Fruit fly (Drosophila melanogaster) whole organism, prepupa: Measurements from ENCODE around the gene CG3517.

Experiments
- CG10631 ChIP-seq: fragments of 200-800 bp; sonication (Bioruptor generic); optimal IDR thresholded peaks from 2 replicates; lab custom pipeline; 2016; ENCODE audit warnings: missing biosample characterization, missing genetic modification characterization
- CG10669 ChIP-seq: fragments of 200-800 bp; sonication (Bioruptor generic); optimal IDR thresholded peaks from 3 replicates; lab custom pipeline; 2018; ENCODE audit warnings: missing biosample characterization, mild to moderate bottlenecking, missing genetic modification characterization, moderate library complexity
- CG11762 ChIP-seq: fragments of 200-800 bp; sonication (Bioruptor generic); optimal IDR thresholded peaks from 3 replicates; lab custom pipeline; 2016; ENCODE audit warnings: missing biosample characterization, missing genetic modification characterization; ENCODE audit not compliant: insufficient read depth
- CG11902 ChIP-seq: fragments of 200-800 bp; sonication (Bioruptor generic); optimal IDR thresholded peaks from 3 replicates; lab custom pipeline; 2016; ENCODE audit warnings: missing biosample characterization, missing genetic modification characterization
- CG15336 ChIP-seq: fragments of 200-800 bp; sonication (Bioruptor generic); IDR thresholded peaks from 2 replicates; pipeline ENCODE4 v1.3.6; 2022; ENCODE audit warnings: missing biosample characterization, missing genetic modification characterization
- CG3032 ChIP-seq: fragments of 200-800 bp; optimal IDR thresholded peaks from 2 replicates; lab custom pipeline; 2019; ENCODE audit warnings: missing biosample characterization, mild to moderate bottlenecking, missing genetic modification characterization, moderate library complexity
- CG31627 ChIP-seq: fragments of 200-800 bp; sonication (Bioruptor generic); optimal IDR thresholded peaks from 3 replicates; lab custom pipeline; 2016; ENCODE audit warnings: missing biosample characterization, missing genetic modification characterization
- CG32006 ChIP-seq: fragments of 200-800 bp; sonication (Bioruptor generic); optimal IDR thresholded peaks from 3 replicates; lab custom pipeline; 2017; ENCODE audit warnings: missing biosample characterization, mild to moderate bottlenecking, missing genetic modification characterization
- CG3919 ChIP-seq: fragments of 200-800 bp; sonication (Bioruptor generic); optimal IDR thresholded peaks from 3 replicates; lab custom pipeline; 2016; ENCODE audit warnings: missing biosample characterization, missing genetic modification characterization
- CG6163 ChIP-seq: fragments of 200-800 bp; sonication (Bioruptor generic); IDR thresholded peaks from 3 replicates; pipeline ENCODE4 v1.3.6; 2022; ENCODE audit warnings: missing biosample characterization, missing genetic modification characterization
- CG6276 ChIP-seq: fragments of 200-800 bp; sonication (Bioruptor generic); optimal IDR thresholded peaks from 2 replicates; lab custom pipeline; 2017; ENCODE audit warnings: missing biosample characterization, mild to moderate bottlenecking, missing genetic modification characterization
- CG6792 ChIP-seq: fragments of 200-800 bp; sonication (Bioruptor generic); optimal IDR thresholded peaks from 3 replicates; lab custom pipeline; 2016; ENCODE audit warnings: missing biosample characterization, missing genetic modification characterization
- CG6808 ChIP-seq: fragments of 200-800 bp; sonication (Bioruptor generic); optimal IDR thresholded peaks from 3 replicates; lab custom pipeline; 2017; ENCODE audit warnings: missing biosample characterization, missing genetic modification characterization, mild to moderate bottlenecking, moderate library complexity, missing genetic modification reagents
- CG6854 ChIP-seq: fragments of 200-800 bp; sonication (Bioruptor generic); optimal IDR thresholded peaks from 2 replicates; lab custom pipeline; 2017; ENCODE audit warnings: missing biosample characterization, mild to moderate bottlenecking, missing genetic modification characterization
- CG7368 ChIP-seq: fragments of 200-800 bp; sonication (Bioruptor generic); optimal IDR thresholded peaks from 3 replicates; lab custom pipeline; 2016; ENCODE audit warnings: missing biosample characterization, missing genetic modification characterization
- Eip78C ChIP-seq: fragments of 200-800 bp; sonication (Bioruptor generic); peaks from one replicate; lab custom pipeline; 2016; ENCODE audit warnings: missing biosample characterization, missing genetic modification characterization
- Eip93F ChIP-seq: fragments of 200-800 bp; sonication (Bioruptor generic); optimal IDR thresholded peaks from 2 replicates; lab custom pipeline; 2016; ENCODE audit warnings: missing biosample characterization, mild to moderate bottlenecking, missing genetic modification characterization
- Ets21C ChIP-seq: fragments of 200-800 bp; sonication (Bioruptor generic); optimal IDR thresholded peaks from 3 replicates; lab custom pipeline; 2016; ENCODE audit warnings: missing biosample characterization, missing genetic modification characterization
- Ets96B ChIP-seq: fragments of 200-800 bp; optimal IDR thresholded peaks from 2 replicates; lab custom pipeline; 2019; ENCODE audit warnings: missing biosample characterization, mild to moderate bottlenecking, missing genetic modification characterization, moderate library complexity
- Gug ChIP-seq: fragments of 200-800 bp; sonication (Bioruptor generic); IDR thresholded peaks from 2 replicates; pipeline ENCODE4 v1.3.6; 2022; ENCODE audit warnings: missing biosample characterization, missing genetic modification characterization
- Hr39 ChIP-seq: fragments of 200-800 bp; sonication (Bioruptor generic); optimal IDR thresholded peaks from 2 replicates; lab custom pipeline; 2016; ENCODE audit warnings: missing biosample characterization, missing genetic modification characterization
- Hr4 ChIP-seq: fragments of 200-800 bp; sonication (Bioruptor generic); optimal IDR thresholded peaks from 3 replicates; lab custom pipeline; 2016; ENCODE audit warnings: missing biosample characterization, missing genetic modification characterization
- Lpt ChIP-seq: fragments of 200-800 bp; sonication (Bioruptor generic); optimal IDR thresholded peaks from 3 replicates; lab custom pipeline; 2016; ENCODE audit warnings: missing biosample characterization, missing genetic modification characterization
- Met ChIP-seq: fragments of 200-800 bp; sonication (Bioruptor generic); optimal IDR thresholded peaks from 3 replicates; lab custom pipeline; 2016; ENCODE audit warnings: missing biosample characterization, missing genetic modification characterization
- OdsH ChIP-seq: fragments of 200-800 bp; sonication (Bioruptor generic); optimal IDR thresholded peaks from 3 replicates; lab custom pipeline; 2016; ENCODE audit warnings: missing biosample characterization, missing genetic modification characterization
- Smox ChIP-seq: fragments of 200-800 bp; sonication (Bioruptor generic); optimal IDR thresholded peaks from 3 replicates; lab custom pipeline; 2016; ENCODE audit warnings: missing biosample characterization, missing genetic modification characterization
- Sox102F ChIP-seq: fragments of 200-800 bp; sonication (Bioruptor generic); optimal IDR thresholded peaks from 2 replicates; lab custom pipeline; 2016; ENCODE audit warnings: missing biosample characterization, mild to moderate bottlenecking, missing genetic modification characterization
- Sox14 ChIP-seq: fragments of 200-800 bp; sonication (Bioruptor generic); optimal IDR thresholded peaks from 3 replicates; lab custom pipeline; 2016; ENCODE audit warnings: missing biosample characterization, missing genetic modification characterization
- dac ChIP-seq: fragments of 200-800 bp; sonication (Bioruptor generic); optimal IDR thresholded peaks from 2 replicates; lab custom pipeline; 2017; ENCODE audit warnings: missing biosample characterization, mild to moderate bottlenecking, missing genetic modification characterization
- dsx ChIP-seq: fragments of 200-800 bp; optimal IDR thresholded peaks from 3 replicates; lab custom pipeline; 2019; ENCODE audit warnings: missing biosample characterization, mild to moderate bottlenecking, missing genetic modification characterization, moderate library complexity; ENCODE audit not compliant: poor library complexity, severe bottlenecking
- eg ChIP-seq: fragments of 200-800 bp; sonication (Bioruptor generic); IDR thresholded peaks from 3 replicates; pipeline ENCODE4 v1.3.6; 2022; ENCODE audit warnings: missing biosample characterization, missing genetic modification characterization
- esn ChIP-seq: fragments of 200-800 bp; sonication (Bioruptor generic); optimal IDR thresholded peaks from 2 replicates; lab custom pipeline; 2016; ENCODE audit warnings: missing biosample characterization, mild to moderate bottlenecking, missing genetic modification characterization, moderate library complexity
- fd85E ChIP-seq: fragments of 200-800 bp; sonication (Bioruptor generic); optimal IDR thresholded peaks from 3 replicates; lab custom pipeline; 2016; ENCODE audit warnings: missing biosample characterization, missing genetic modification characterization
- fkh ChIP-seq: fragments of 200-800 bp; sonication (Bioruptor generic); optimal IDR thresholded peaks from 3 replicates; lab custom pipeline; 2017; ENCODE audit warnings: missing biosample characterization, mild to moderate bottlenecking, missing genetic modification characterization, moderate library complexity
- net ChIP-seq: fragments of 200-800 bp; sonication (Bioruptor generic); optimal IDR thresholded peaks from 3 replicates; lab custom pipeline; 2016; ENCODE audit warnings: missing biosample characterization, missing genetic modification characterization
- pdm3 ChIP-seq: fragments of 200-800 bp; sonication (Bioruptor generic); optimal IDR thresholded peaks from 3 replicates; lab custom pipeline; 2016; ENCODE audit warnings: missing biosample characterization, missing genetic modification characterization
- salr ChIP-seq, 2 experiments: fragments of 200-800 bp; sonication (Bioruptor generic); optimal IDR thresholded peaks; 3 replicates each; lab custom pipeline; 2016 to 2018; ENCODE audit warnings: missing biosample characterization in 2 of 2, missing genetic modification characterization in 2 of 2, mild to moderate bottlenecking in 1 of 2
- spab ChIP-seq: fragments of 200-800 bp; sonication (Bioruptor generic); optimal IDR thresholded peaks from 2 replicates; lab custom pipeline; 2017; ENCODE audit warnings: missing biosample characterization, mild to moderate bottlenecking, missing genetic modification characterization, missing genetic modification reagents
- ss ChIP-seq, 2 experiments: fragments of 200-800 bp; sonication (Bioruptor generic); optimal IDR thresholded peaks; 2 replicates in 1 of 2; 3 replicates in 1 of 2; lab custom pipeline; 2017 to 2018; ENCODE audit warnings: mild to moderate bottlenecking in 2 of 2, missing biosample characterization in 2 of 2, missing genetic modification characterization in 2 of 2, moderate library complexity in 1 of 2
- svp ChIP-seq: fragments of 200-800 bp; sonication (Bioruptor generic); peaks from one replicate; lab custom pipeline; 2016; ENCODE audit warnings: missing biosample characterization, missing genetic modification characterization
- topi ChIP-seq: fragments of 200-800 bp; sonication (Bioruptor generic); optimal IDR thresholded peaks from 3 replicates; lab custom pipeline; 2016; ENCODE audit warnings: missing biosample characterization, missing genetic modification characterization
- vri ChIP-seq: fragments of 200-800 bp; sonication (Bioruptor generic); optimal IDR thresholded peaks from 3 replicates; lab custom pipeline; 2016; ENCODE audit warnings: missing biosample characterization, mild to moderate bottlenecking, missing genetic modification characterization

The CG3517 gene

dm6 chr3R:19463016-19463664, 38.1 kb upstream of the CG3517 start, which contains the start of gene Scsalpha2:
Gene Scsalpha2, minus strand, starts transcription at chr3R:19463066.
- no peak for TF ChIP-seq Ets96B (tag; lab: Kevin White, UChicago)
- TF ChIP-seq Lpt = no peak
- TF ChIP-seq CG32006 (GFP tag; lab: Kevin White, UChicago) = peak; percentile 1
- TF ChIP-seq esn (GFP tag; lab: Kevin White, UChicago) = peak; percentile 21
- peak; percentile 54 for TF ChIP-seq svp (GFP tag; lab: Kevin White, UChicago)
- TF ChIP-seq topi (GFP tag; lab: Kevin White, UChicago) = no peak
- peak; percentile 1 for TF ChIP-seq spab (GFP tag; lab: Kevin White, UChicago)
- TF ChIP-seq CG3919 (GFP tag; lab: Kevin White, UChicago) = no peak
- TF ChIP-seq fd85E (GFP tag; lab: Kevin White, UChicago) = no peak
- peak; percentile 22 for TF ChIP-seq OdsH (GFP tag; lab: Kevin White, UChicago)
- peak; percentile 39 for TF ChIP-seq dsx (GFP tag; lab: Kevin White, UChicago)
- TF ChIP-seq CG15336 = peak; percentile 60
- peak; percentile 56 for TF ChIP-seq Eip78C (GFP tag; lab: Kevin White, UChicago)
- TF ChIP-seq Hr4 (GFP tag; lab: Kevin White, UChicago) = peak; percentile 18
- TF ChIP-seq CG6163 (GFP tag; lab: Robert Waterston, UW) = no peak
- TF ChIP-seq Smox (GFP tag; lab: Kevin White, UChicago) = peak; percentile 26
- TF ChIP-seq Sox102F = peak; percentile 42
- TF ChIP-seq ss (GFP tag; optimal IDR thresholded peaks at IDR 0.05; lab: Kevin White, UChicago) = peak; percentile 11 to 25
- peak; percentile 19 for TF ChIP-seq Met (GFP tag; lab: Kevin White, UChicago)
- no peak for TF ChIP-seq Hr39 (GFP tag; lab: Kevin White, UChicago)
- TF ChIP-seq vri (GFP tag; lab: Kevin White, UChicago) = peak; percentile 35
- TF ChIP-seq eg = peak; percentile 63; the same call in 2 of the 3 replicates
- peak; percentile 15 for TF ChIP-seq fkh (GFP tag; lab: Kevin White, UChicago)
- peak; percentile 16 for TF ChIP-seq CG6276 (GFP tag; lab: Kevin White, UChicago)
- peak; percentile 39 for TF ChIP-seq net (GFP tag; lab: Kevin White, UChicago)
- TF ChIP-seq, all 60 proteins: peak for 18

- TF ChIP-seq OdsH (GFP tag; lab: Kevin White, UChicago) (no peak), CG11762 (no peak), CG10631 (GFP tag; lab: Kevin White, UChicago) (no peak), svp (GFP tag; lab: Kevin White, UChicago) (no peak)
These were observed 36.2 kb upstream of the CG3517 start for dm6 chr3R:19461218-19461526.

DNA sequence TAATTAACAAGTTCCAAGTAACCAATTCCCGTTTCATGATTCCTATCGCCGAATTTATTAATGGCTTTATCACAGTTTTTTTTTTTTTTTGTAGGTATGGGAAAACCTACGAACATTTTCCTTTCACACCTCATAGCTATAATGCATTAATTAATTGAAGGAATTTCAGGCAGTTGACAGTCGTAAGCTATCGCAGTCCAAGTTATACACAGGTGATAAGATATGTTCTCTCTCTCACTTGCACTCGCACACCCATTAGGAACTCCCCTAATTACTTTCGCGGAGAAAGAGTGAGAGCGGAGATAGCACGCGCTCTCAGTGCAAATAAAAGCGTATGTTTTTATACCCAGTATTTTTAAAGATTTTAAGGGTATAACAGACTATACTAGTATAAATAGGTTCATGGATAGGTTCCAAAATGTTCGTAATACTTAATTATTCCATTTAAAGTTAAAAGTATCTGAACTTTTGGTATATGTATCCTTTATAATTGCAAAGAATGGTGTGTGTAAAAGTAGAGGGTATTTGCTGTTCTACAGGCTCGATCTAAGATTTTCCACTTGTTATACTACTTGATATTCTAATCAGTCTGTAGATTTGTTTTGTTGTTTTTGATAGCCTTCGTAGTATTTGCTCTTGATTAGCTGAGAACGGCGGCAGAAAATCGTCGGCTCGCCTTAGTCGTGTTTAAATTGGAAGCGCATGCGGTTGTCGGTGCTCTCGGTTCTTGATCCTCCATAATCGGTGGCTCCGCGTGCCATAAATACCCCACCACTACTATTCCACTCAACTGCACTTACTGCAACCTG, 35.6 kb upstream of the CG3517 start, which contains the start of gene Dys:
TSS of gene Dys (plus strand) at position 677 of the 809 bp plus-strand sequence.
- TF ChIP-seq Sox14 (GFP tag; lab: Kevin White, UChicago) (peak; percentile 38), CG3032 (tag; lab: Kevin White, UChicago) (no peak), CG31627 (GFP tag; lab: Kevin White, UChicago) (peak; percentile 72), CG6163 (GFP tag; lab: Robert Waterston, UW) (no peak), dsx (GFP tag; lab: Kevin White, UChicago) (no peak), spab (GFP tag; lab: Kevin White, UChicago) (no peak), Gug (GFP tag; lab: Robert Waterston, UW) (peak; percentile 58; the same call in 1 of the 2 replicates), CG6808 (no peak), CG6276 (GFP tag; lab: Kevin White, UChicago) (peak; percentile 63), svp (GFP tag; lab: Kevin White, UChicago) (peak; percentile 78), Ets21C (GFP tag; lab: Kevin White, UChicago) (peak; percentile 35), Hr39 (GFP tag; lab: Kevin White, UChicago) (peak; percentile 71), CG6854 (no peak), fd85E (GFP tag; lab: Kevin White, UChicago) (no peak), Eip78C (GFP tag; lab: Kevin White, UChicago) (peak; percentile 79), net (GFP tag; lab: Kevin White, UChicago) (no peak), OdsH (GFP tag; lab: Kevin White, UChicago) (peak; percentile 45), CG11902 (GFP tag; lab: Kevin White, UChicago) (no peak), pdm3 (GFP tag; lab: Kevin White, UChicago) (peak; percentile 41), Lpt (no peak), CG7368 (no peak), Met (GFP tag; lab: Kevin White, UChicago) (peak; percentile 66), CG6792 (GFP tag; lab: Kevin White, UChicago) (peak; percentile 21), CG10669 (GFP tag; lab: Kevin White, UChicago) (no peak), dac (no peak), CG10631 (GFP tag; lab: Kevin White, UChicago) (peak; percentile 1), vri (GFP tag; lab: Kevin White, UChicago) (peak; percentile 78), CG11762 (no peak), fkh (GFP tag; lab: Kevin White, UChicago) (peak; percentile 97), Sox102F (peak; percentile 3), salr (GFP tag; optimal IDR thresholded peaks at IDR 0.05; lab: Kevin White, UChicago) (no peak), Eip93F (no peak)
